4 fruit fly cellular contexts compared by ENCODE assay signal in the genomic region with DNA sequence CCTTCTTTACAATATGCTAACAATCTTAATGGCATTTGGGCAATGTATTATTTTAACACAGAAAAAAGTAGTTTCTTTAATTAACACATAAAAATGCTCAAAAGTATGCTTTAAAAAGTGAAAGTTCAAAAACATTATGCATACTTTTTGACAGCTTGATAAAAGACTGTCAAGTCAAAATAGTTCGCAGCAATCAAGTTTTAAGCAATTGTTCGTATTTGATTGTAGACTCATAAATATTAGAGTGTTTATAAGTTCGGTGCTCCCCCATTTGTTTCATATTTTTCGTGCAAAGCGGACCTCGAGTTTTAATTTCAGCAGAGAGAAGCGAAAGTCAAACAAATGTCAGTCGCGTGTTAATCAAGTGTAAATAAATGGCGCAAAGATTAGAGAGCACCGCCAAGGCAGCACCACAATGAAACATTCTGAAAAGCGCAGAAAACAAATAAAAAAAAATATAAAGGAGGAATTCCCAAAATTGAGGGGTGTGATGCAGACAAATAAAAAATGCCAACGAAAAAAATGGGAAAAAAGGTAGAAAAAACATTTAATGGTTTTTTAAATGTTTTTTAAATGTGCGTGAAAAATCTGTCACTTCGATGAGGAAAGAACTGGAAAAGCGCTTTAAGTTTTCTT.
A peak's percentile ranks its signal among the peaks of the same experiment; 100 is the strongest.
TF ChIP-seq lines count a peak whose summit lies in the region.

No protein-coding gene starts in this region.

- no peak for TF ChIP-seq CTCF in whole organism, embryonic (GFP tag; optimal IDR thresholded peaks at IDR 0.05; lab: Kevin White, UChicago)

TF ChIP-seq in whole organism, adult, 20 proteins besides CTCF, POLR2A, EP300 and RAD21:
- TF ChIP-seq CG33017 (tag; optimal IDR thresholded peaks at IDR 0.05; lab: Kevin White, UChicago): no peak
- no peak for TF ChIP-seq CG11617 (GFP tag; optimal IDR thresholded peaks at IDR 0.05; lab: Kevin White, UChicago)
- TF ChIP-seq kay (GFP tag; lab: Kevin White, UChicago; ENCODE audit: borderline replicate concordance): peak; percentile 54
- no peak for TF ChIP-seq Crg-1 (GFP tag; optimal IDR thresholded peaks at IDR 0.05; lab: Kevin White, UChicago)
- TF ChIP-seq cic (GFP tag; optimal IDR thresholded peaks at IDR 0.05; lab: Kevin White, UChicago): no peak
- no peak for TF ChIP-seq Mnt (GFP tag; optimal IDR thresholded peaks at IDR 0.05; lab: Kevin White, UChicago)

TF ChIP-seq in whole organism, embryonic, 481 proteins besides CTCF, POLR2A, EP300 and RAD21:
- TF ChIP-seq CG8290 (GFP tag; optimal IDR thresholded peaks at IDR 0.05; lab: Kevin White, UChicago) (peak; percentile 94), CG8290 (tag; optimal IDR thresholded peaks at IDR 0.05; lab: Kevin White, UChicago) (peak in 1 of 2 experiments; percentile 81), D19A (tag; optimal IDR thresholded peaks at IDR 0.05; lab: Kevin White, UChicago) (peak; percentile 68), CG10209 (GFP tag; optimal IDR thresholded peaks at IDR 0.05; lab: Kevin White, UChicago) (no peak), CG17612 (GFP tag; IDR thresholded peaks at IDR 0.05; lab: Robert Waterston, UW) (peak; percentile 89), Hr51 (GFP tag; optimal IDR thresholded peaks at IDR 0.05; lab: Kevin White, UChicago) (no peak), HLH4C (GFP tag; IDR thresholded peaks at IDR 0.05; lab: Robert Waterston, UW; ENCODE audit: partially characterized antibody) (no peak), Aef1 (GFP tag; IDR thresholded peaks at IDR 0.05; lab: Robert Waterston, UW) (no peak), HLH54F (GFP tag; optimal IDR thresholded peaks at IDR 0.05; lab: Kevin White, UChicago) (no peak), sqz (GFP tag; optimal IDR thresholded peaks at IDR 0.05; lab: Kevin White, UChicago) (peak; percentile 12), Usf (GFP tag; optimal IDR thresholded peaks at IDR 0.05; lab: Kevin White, UChicago) (no peak), H15 (GFP tag; IDR thresholded peaks at IDR 0.05; lab: Robert Waterston, UW) (no peak), CG1832 (GFP tag; optimal IDR thresholded peaks at IDR 0.05; lab: Kevin White, UChicago) (no peak), gem (tag; optimal IDR thresholded peaks at IDR 0.05; lab: Kevin White, UChicago) (peak; percentile 17), lbe (GFP tag; optimal IDR thresholded peaks at IDR 0.05; lab: Kevin White, UChicago) (no peak)

TF ChIP-seq in whole organism, prepupa, 60 proteins besides CTCF, POLR2A, EP300 and RAD21 (continues in another document):
- TF ChIP-seq Hr4 (GFP tag; optimal IDR thresholded peaks at IDR 0.05; lab: Kevin White, UChicago): no peak
- no peak for TF ChIP-seq CG10631 (GFP tag; optimal IDR thresholded peaks at IDR 0.05; lab: Kevin White, UChicago)
- TF ChIP-seq CG11762 (GFP tag; optimal IDR thresholded peaks at IDR 0.05; lab: Kevin White, UChicago; ENCODE audit: insufficient read depth): no peak
- TF ChIP-seq CG9139 (GFP tag; optimal IDR thresholded peaks at IDR 0.05; lab: Kevin White, UChicago): no peak
- no peak for TF ChIP-seq CG1621 (tag; optimal IDR thresholded peaks at IDR 0.05; lab: Kevin White, UChicago)
- no peak for TF ChIP-seq CG6276 (GFP tag; optimal IDR thresholded peaks at IDR 0.05; lab: Kevin White, UChicago)
- TF ChIP-seq CG6163 (GFP tag; IDR thresholded peaks at IDR 0.05; lab: Robert Waterston, UW): no peak
- peak; percentile 50 for TF ChIP-seq Met (GFP tag; optimal IDR thresholded peaks at IDR 0.05; lab: Kevin White, UChicago)
- TF ChIP-seq Sox15 (GFP tag; optimal IDR thresholded peaks at IDR 0.05; lab: Kevin White, UChicago): no peak
- peak; percentile 45 for TF ChIP-seq topi (GFP tag; optimal IDR thresholded peaks at IDR 0.05; lab: Kevin White, UChicago)
- no peak for TF ChIP-seq CG6808 (GFP tag; optimal IDR thresholded peaks at IDR 0.05; lab: Kevin White, UChicago)
- TF ChIP-seq esn (GFP tag; optimal IDR thresholded peaks at IDR 0.05; lab: Kevin White, UChicago): peak; percentile 51
- no peak for TF ChIP-seq CG32006 (GFP tag; optimal IDR thresholded peaks at IDR 0.05; lab: Kevin White, UChicago)
- no peak for TF ChIP-seq eg (GFP tag; IDR thresholded peaks at IDR 0.05; lab: Robert Waterston, UW)
- TF ChIP-seq dac (GFP tag; optimal IDR thresholded peaks at IDR 0.05; lab: Kevin White, UChicago): no peak
- TF ChIP-seq Ets21C (GFP tag; optimal IDR thresholded peaks at IDR 0.05; lab: Kevin White, UChicago): peak; percentile 36
- no peak for TF ChIP-seq CG15336 (GFP tag; IDR thresholded peaks at IDR 0.05; lab: Robert Waterston, UW)
- TF ChIP-seq OdsH (GFP tag; optimal IDR thresholded peaks at IDR 0.05; lab: Kevin White, UChicago): no peak
- peak; percentile 15 for TF ChIP-seq Sox102F (GFP tag; optimal IDR thresholded peaks at IDR 0.05; lab: Kevin White, UChicago)
- TF ChIP-seq CG31627 (GFP tag; optimal IDR thresholded peaks at IDR 0.05; lab: Kevin White, UChicago): peak; percentile 49
- TF ChIP-seq fd85E (GFP tag; optimal IDR thresholded peaks at IDR 0.05; lab: Kevin White, UChicago): no peak
- TF ChIP-seq CG16779 (tag; optimal IDR thresholded peaks at IDR 0.05; lab: Kevin White, UChicago): no peak
- no peak for TF ChIP-seq pdm3 (GFP tag; optimal IDR thresholded peaks at IDR 0.05; lab: Kevin White, UChicago)
- no peak for TF ChIP-seq Ets96B (tag; optimal IDR thresholded peaks at IDR 0.05; lab: Kevin White, UChicago)
- peak; percentile 30 for TF ChIP-seq cyc (GFP tag; optimal IDR thresholded peaks at IDR 0.05; lab: Kevin White, UChicago)
- no peak for TF ChIP-seq fkh (GFP tag; optimal IDR thresholded peaks at IDR 0.05; lab: Kevin White, UChicago)
- TF ChIP-seq svp (GFP tag; lab: Kevin White, UChicago): peak; percentile 85
- no peak for TF ChIP-seq acj6 (GFP tag; optimal IDR thresholded peaks at IDR 0.05; lab: Kevin White, UChicago)
- no peak for TF ChIP-seq CG8319 (GFP tag; optimal IDR thresholded peaks at IDR 0.05; lab: Kevin White, UChicago)
- no peak for TF ChIP-seq dsx (GFP tag; optimal IDR thresholded peaks at IDR 0.05; lab: Kevin White, UChicago; ENCODE audit: poor library complexity, severe bottlenecking)
- TF ChIP-seq Smox (GFP tag; optimal IDR thresholded peaks at IDR 0.05; lab: Kevin White, UChicago): peak; percentile 18
- TF ChIP-seq CG8632 (GFP tag; optimal IDR thresholded peaks at IDR 0.05; lab: Kevin White, UChicago): no peak
- TF ChIP-seq Hr39 (GFP tag; optimal IDR thresholded peaks at IDR 0.05; lab: Kevin White, UChicago): peak; percentile 50
- TF ChIP-seq Lpt (GFP tag; optimal IDR thresholded peaks at IDR 0.05; lab: Kevin White, UChicago): no peak

TF ChIP-seq in whole organism, wandering third instar larva, 38 proteins besides CTCF, POLR2A, EP300 and RAD21 (continues in another document):
- TF ChIP-seq dmrt93B (GFP tag; optimal IDR thresholded peaks at IDR 0.05; lab: Kevin White, UChicago) (peak; percentile 36), dsf (GFP tag; optimal IDR thresholded peaks at IDR 0.05; lab: Kevin White, UChicago; ENCODE audit: borderline replicate concordance) (no peak), Hnf4 (GFP tag; optimal IDR thresholded peaks at IDR 0.05; lab: Kevin White, UChicago) (no peak), Jra (GFP tag; optimal IDR thresholded peaks at IDR 0.05; lab: Kevin White, UChicago) (no peak), Myc (optimal IDR thresholded peaks at IDR 0.05; lab: Kevin White, UChicago) (no peak), N (GFP tag; optimal IDR thresholded peaks at IDR 0.05; lab: Kevin White, UChicago) (no peak), OdsH (GFP tag; optimal IDR thresholded peaks at IDR 0.05; lab: Kevin White, UChicago) (peak; percentile 20), Hr78 (GFP tag; optimal IDR thresholded peaks at IDR 0.05; lab: Kevin White, UChicago) (no peak), pan (optimal IDR thresholded peaks at IDR 0.05; lab: Kevin White, UChicago) (no peak), fru (GFP tag; optimal IDR thresholded peaks at IDR 0.05; lab: Kevin White, UChicago) (peak; percentile 44), GATAd (GFP tag; optimal IDR thresholded peaks at IDR 0.05; lab: Kevin White, UChicago) (no peak), Abd-B (GFP tag; optimal IDR thresholded peaks at IDR 0.05; lab: Kevin White, UChicago) (no peak), CrebA (GFP tag; optimal IDR thresholded peaks at IDR 0.05; lab: Kevin White, UChicago; ENCODE audit: borderline replicate concordance) (no peak), br (GFP tag; optimal IDR thresholded peaks at IDR 0.05; lab: Kevin White, UChicago) (peak; percentile 9), Rel (GFP tag; optimal IDR thresholded peaks at IDR 0.05; lab: Kevin White, UChicago) (no peak), Rel (tag; optimal IDR thresholded peaks at IDR 0.05; lab: Kevin White, UChicago) (peak; percentile 93), ey (GFP tag; optimal IDR thresholded peaks at IDR 0.05; lab: Kevin White, UChicago) (peak; percentile 37), foxo (GFP tag; optimal IDR thresholded peaks at IDR 0.05; lab: Kevin White, UChicago) (peak in 1 of 2 experiments; percentile 35), Hr83 (GFP tag; optimal IDR thresholded peaks at IDR 0.05; lab: Kevin White, UChicago; ENCODE audit: poor library complexity, severe bottlenecking) (no peak), HLH106 (tag; optimal IDR thresholded peaks at IDR 0.05; lab: Kevin White, UChicago) (peak; percentile 46), lola (GFP tag; optimal IDR thresholded peaks at IDR 0.05; lab: Kevin White, UChicago) (no peak), woc (GFP tag; optimal IDR thresholded peaks at IDR 0.05; lab: Kevin White, UChicago) (peak; percentile 10), Mio (GFP tag; optimal IDR thresholded peaks at IDR 0.05; lab: Kevin White, UChicago) (no peak), CG9705 (GFP tag; optimal IDR thresholded peaks at IDR 0.05; lab: Kevin White, UChicago) (no peak), psq (GFP tag; optimal IDR thresholded peaks at IDR 0.05; lab: Kevin White, UChicago) (peak; percentile 15), Dif (GFP tag; optimal IDR thresholded peaks at IDR 0.05; lab: Kevin White, UChicago; ENCODE audit: partially characterized antibody) (no peak), tai (GFP tag; optimal IDR thresholded peaks at IDR 0.05; lab: Kevin White, UChicago) (no peak), sv (GFP tag; optimal IDR thresholded peaks at IDR 0.05; lab: Kevin White, UChicago) (no peak), CG32264 (GFP tag; optimal IDR thresholded peaks at IDR 0.05; lab: Kevin White, UChicago) (no peak), Dfd (GFP tag; optimal IDR thresholded peaks at IDR 0.05; lab: Kevin White, UChicago) (no peak), dl (GFP tag; optimal IDR thresholded peaks at IDR 0.05; lab: Kevin White, UChicago; ENCODE audit: insufficient read depth in 1 of 2, partially characterized antibody in 2 of 2) (no peak), Sp1 (GFP tag; optimal IDR thresholded peaks at IDR 0.05; lab: Kevin White, UChicago) (peak; percentile 31), rgr (GFP tag; optimal IDR thresholded peaks at IDR 0.05; lab: Kevin White, UChicago) (peak; percentile 0), usp (GFP tag; optimal IDR thresholded peaks at IDR 0.05; lab: Kevin White, UChicago) (no peak), jim (GFP tag; optimal IDR thresholded peaks at IDR 0.05; lab: Kevin White, UChicago) (no peak), brk (GFP tag; optimal IDR thresholded peaks at IDR 0.05; lab: Kevin White, UChicago) (no peak), sage (GFP tag; optimal IDR thresholded peaks at IDR 0.05; lab: Kevin White, UChicago) (no peak)
